Worm (Caenorhabditis elegans): ENCODE data around the gene dpf-6.

dpf-6 gene

DNA sequence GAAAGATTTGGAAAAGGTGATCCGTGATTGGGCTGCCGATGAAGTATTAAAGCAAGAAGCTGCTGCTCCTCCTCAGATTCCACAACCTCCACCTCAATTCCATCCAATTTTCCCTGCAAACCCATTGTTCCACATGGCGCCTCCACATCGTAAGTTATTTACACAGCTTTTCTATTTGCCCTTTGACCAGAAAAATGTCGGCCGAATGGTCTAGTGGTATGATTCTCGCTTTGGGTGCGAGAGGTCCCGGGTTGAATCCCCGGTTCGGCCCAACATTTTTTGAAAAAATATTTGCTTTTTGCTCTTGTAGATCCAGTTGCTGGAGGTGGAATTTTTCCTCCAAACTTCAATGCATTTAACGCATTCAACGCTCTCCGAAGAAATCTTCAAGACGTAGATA, 31.2 kb downstream of the dpf-6 start:
- TF ChIP-seq scrt-1 (GFP tag; IDR thresholded peaks at IDR 0.05) (0 out of 2 replicates have a peak, but pooled peaks have one; percentile 8), ama-1 (optimal IDR thresholded peaks at IDR 0.05) (no peak), tbx-11 (GFP tag; IDR thresholded peaks at IDR 0.05) (no peak)

DNA sequence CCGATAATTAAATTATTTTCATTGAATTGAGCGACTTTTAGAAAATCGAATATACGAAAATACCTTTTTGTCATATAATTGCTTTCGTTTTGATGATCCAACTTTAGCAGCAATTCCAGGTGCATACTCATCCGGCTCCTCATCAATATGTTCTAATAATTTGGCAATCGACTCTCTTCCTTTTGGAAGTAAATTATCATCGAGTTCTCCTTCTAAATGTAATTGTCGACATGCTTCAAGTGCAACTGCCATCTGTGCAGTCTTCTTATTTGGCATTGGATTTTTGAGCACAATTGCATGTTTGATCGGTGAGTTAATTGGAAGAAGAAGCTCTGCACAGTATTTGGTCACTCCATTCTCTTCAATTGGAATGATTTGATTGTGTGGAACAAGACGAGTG, 39.1 kb downstream of the dpf-6 start:
- TF ChIP-seq F13C5.2 (tag; optimal IDR thresholded peaks at IDR 0.05) (no peak), ceh-13 (GFP tag; optimal IDR thresholded peaks at IDR 0.05) (no peak), pes-1 (GFP tag; IDR thresholded peaks at IDR 0.05) (no peak), hmg-4 (GFP tag; optimal IDR thresholded peaks at IDR 0.05) (no peak), tra-4 (tag; optimal IDR thresholded peaks at IDR 0.05) (no peak), ama-1 (optimal IDR thresholded peaks at IDR 0.05) (no peak), flt-1 (GFP tag; IDR thresholded peaks at IDR 0.05) (no peak), aly-1 (tag; optimal IDR thresholded peaks at IDR 0.05) (no peak), hnd-1 (tag; optimal IDR thresholded peaks at IDR 0.05) (no peak), ets-7 (tag; optimal IDR thresholded peaks at IDR 0.05) (no peak), ceh-36 (tag; optimal IDR thresholded peaks at IDR 0.05) (no peak), hmbx-1 (tag; optimal IDR thresholded peaks at IDR 0.05) (no peak), B0310.2 (tag; optimal IDR thresholded peaks at IDR 0.05) (no peak)

DNA sequence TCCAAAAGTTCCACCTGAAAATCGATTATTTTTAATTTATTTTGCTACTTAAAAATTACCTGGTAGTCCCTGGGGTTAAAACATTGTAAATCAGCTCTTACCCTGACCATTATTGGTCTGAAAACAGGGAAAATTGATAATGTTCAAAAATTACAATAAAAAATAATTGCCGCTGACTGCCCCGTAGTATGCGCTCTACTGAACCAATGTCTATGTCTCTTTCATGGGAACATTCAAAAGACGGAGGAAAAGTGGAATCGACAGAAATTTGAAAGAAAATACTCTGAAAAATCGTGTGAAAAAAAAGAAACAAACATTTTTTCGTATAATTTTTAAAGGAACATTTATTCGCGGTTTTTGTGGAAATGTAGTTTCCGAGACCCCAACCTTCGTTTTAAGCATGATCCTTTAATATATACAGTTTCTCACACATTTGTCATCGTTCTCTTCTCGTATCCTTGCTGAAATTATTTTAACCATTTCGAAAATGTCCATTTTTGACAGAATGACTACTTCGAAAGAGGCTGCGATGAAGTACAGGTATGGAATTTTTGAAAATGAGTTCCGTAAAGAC, 42.2 kb downstream of the dpf-6 start, which contains the start of the genes dcr-1 and apc-2:
TSS of gene dcr-1 (minus strand) at position 117 of the 574 bp plus-strand sequence.
TSS of gene apc-2 (plus strand) at position 465 of the 574 bp plus-strand sequence.
- TF ChIP-seq sea-1 (GFP tag; conservative IDR thresholded peaks at IDR 0.05): no peak

DNA sequence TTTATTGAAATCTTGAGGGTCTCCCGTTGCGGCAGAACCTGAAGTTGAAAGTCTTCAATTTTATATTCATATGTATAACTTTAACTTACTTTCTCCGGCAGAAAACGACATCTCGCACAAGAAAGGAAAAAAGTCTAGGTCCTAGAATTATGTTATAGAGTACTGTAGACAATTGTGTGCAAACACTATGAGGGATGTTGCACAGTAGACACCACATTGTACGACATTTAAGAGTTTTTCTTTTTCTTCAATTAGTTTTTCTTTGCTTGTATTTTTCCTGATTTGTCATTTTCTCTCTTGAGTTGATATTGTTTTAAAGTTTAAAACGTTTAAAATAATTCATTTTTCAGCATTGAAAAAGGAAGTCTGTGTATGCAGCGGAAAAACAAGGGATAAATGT, 47.3 kb downstream of the dpf-6 start, which contains the start of the genes K06H7.7 and grp-1:
TSS of gene K06H7.7 (minus strand) at position 121 of the 400 bp plus-strand sequence.
TSS of gene grp-1 (plus strand) at position 351 of the 400 bp plus-strand sequence.
- TF ChIP-seq F13C5.2 (tag; optimal IDR thresholded peaks at IDR 0.05): no peak
- TF ChIP-seq tra-4 (tag; optimal IDR thresholded peaks at IDR 0.05): no peak
- no peak for TF ChIP-seq flt-1 (GFP tag; IDR thresholded peaks at IDR 0.05)
- no peak for TF ChIP-seq scrt-1 (GFP tag; IDR thresholded peaks at IDR 0.05)
- TF ChIP-seq hmg-4 (GFP tag; optimal IDR thresholded peaks at IDR 0.05): no peak
- no peak for TF ChIP-seq tbx-11 (GFP tag; IDR thresholded peaks at IDR 0.05)
- TF ChIP-seq ceh-36 (tag; optimal IDR thresholded peaks at IDR 0.05): no peak
- no peak for TF ChIP-seq sea-1 (GFP tag; conservative IDR thresholded peaks at IDR 0.05)
- TF ChIP-seq ama-1 (optimal IDR thresholded peaks at IDR 0.05): no peak
- TF ChIP-seq ceh-13 (GFP tag; optimal IDR thresholded peaks at IDR 0.05): no peak
- no peak for TF ChIP-seq ets-7 (tag; optimal IDR thresholded peaks at IDR 0.05)
- no peak for TF ChIP-seq pes-1 (GFP tag; IDR thresholded peaks at IDR 0.05)
- no peak for TF ChIP-seq tbx-37 (GFP tag; conservative IDR thresholded peaks at IDR 0.05)
- no peak for TF ChIP-seq hmbx-1 (tag; optimal IDR thresholded peaks at IDR 0.05)
- TF ChIP-seq aly-1 (tag; optimal IDR thresholded peaks at IDR 0.05): no peak

DNA sequence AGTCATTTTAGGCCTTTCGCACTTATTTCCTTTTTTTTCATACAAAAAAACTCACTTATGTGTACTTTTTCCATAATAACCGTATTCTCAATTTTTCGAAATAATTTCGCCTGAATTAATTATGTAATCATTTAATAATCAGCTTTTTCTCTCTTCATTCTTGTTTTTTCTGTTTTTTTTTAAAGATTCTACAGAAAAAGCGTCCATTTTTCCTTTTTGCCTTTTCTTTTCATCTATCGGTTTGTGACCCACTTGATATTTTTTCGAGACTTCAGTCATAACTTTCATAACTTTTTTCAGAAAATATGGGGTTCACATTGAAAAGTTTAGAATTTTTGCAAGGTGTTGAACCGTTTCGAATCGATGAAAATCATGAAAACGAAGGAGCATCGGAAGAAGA, 50.2 kb downstream of the dpf-6 start, which contains the start of gene vms-1:
TSS of gene vms-1 (plus strand) at position 301 of the 400 bp plus-strand sequence.
- TF ChIP-seq hmg-4 (GFP tag; optimal IDR thresholded peaks at IDR 0.05): no peak
- TF ChIP-seq scrt-1 (GFP tag; IDR thresholded peaks at IDR 0.05): no peak
- no peak for TF ChIP-seq F13C5.2 (tag; optimal IDR thresholded peaks at IDR 0.05)
- TF ChIP-seq pes-1 (GFP tag; IDR thresholded peaks at IDR 0.05): no peak
- no peak for TF ChIP-seq tbx-37 (GFP tag; conservative IDR thresholded peaks at IDR 0.05)
- no peak for TF ChIP-seq hnd-1 (tag; optimal IDR thresholded peaks at IDR 0.05)
- no peak for TF ChIP-seq sea-1 (GFP tag; conservative IDR thresholded peaks at IDR 0.05)
- TF ChIP-seq flt-1 (GFP tag; IDR thresholded peaks at IDR 0.05): no peak
- no peak for TF ChIP-seq ceh-13 (GFP tag; optimal IDR thresholded peaks at IDR 0.05)
- no peak for TF ChIP-seq tbx-11 (GFP tag; IDR thresholded peaks at IDR 0.05)
- TF ChIP-seq aly-1 (tag; optimal IDR thresholded peaks at IDR 0.05): no peak
- no peak for TF ChIP-seq ama-1 (optimal IDR thresholded peaks at IDR 0.05)
- no peak for TF ChIP-seq hmbx-1 (tag; optimal IDR thresholded peaks at IDR 0.05)
- no peak for TF ChIP-seq ceh-36 (tag; optimal IDR thresholded peaks at IDR 0.05)
- no peak for TF ChIP-seq ets-7 (tag; optimal IDR thresholded peaks at IDR 0.05)
- TF ChIP-seq B0310.2 (tag; optimal IDR thresholded peaks at IDR 0.05): no peak
- TF ChIP-seq tra-4 (tag; optimal IDR thresholded peaks at IDR 0.05): no peak
